Worm (Caenorhabditis elegans) whole organism, L4 larva: Measurements from ENCODE around the gene C29F9.5.
A peak's percentile ranks its signal among the peaks of the same experiment; 100 is the strongest.

Experiments used
- F10B5.3 ChIP-seq: sonication (generic microtip); optimal IDR thresholded peaks from 2 replicates; lab custom pipeline; 2016; ENCODE audit warnings: mild to moderate bottlenecking, missing genetic modification characterization, missing compliant biosample characterization
- F26F4.8 ChIP-seq: fragments of 200-800 bp; sonication (Bioruptor generic); conservative IDR thresholded peaks from 2 replicates; pipeline ENCODE4 v1.3.6; 2022; ENCODE audit warnings: missing genetic modification characterization, missing compliant biosample characterization
- F37D6.2 ChIP-seq: sonication (generic microtip); optimal IDR thresholded peaks from 2 replicates; lab custom pipeline; 2016; ENCODE audit warnings: mild to moderate bottlenecking, missing genetic modification characterization, missing compliant biosample characterization
- F44E2.7 ChIP-seq: fragments of 200-800 bp; sonication (Bioruptor generic); IDR thresholded peaks from 2 replicates; pipeline ENCODE4 v2.1.2; 2022; ENCODE audit warnings: missing genetic modification characterization, missing compliant biosample characterization
- F49E8.2 ChIP-seq: sonication (generic microtip); optimal IDR thresholded peaks from 2 replicates; lab custom pipeline; 2016; ENCODE audit warnings: missing compliant biosample characterization, mild to moderate bottlenecking, missing genetic modification characterization, borderline replicate concordance
- Y105C5A.15 ChIP-seq: fragments of 200-800 bp; sonication (Bioruptor generic); IDR thresholded peaks from 2 replicates; pipeline ENCODE4 v1.3.6; 2022; ENCODE audit warnings: missing genetic modification characterization, missing compliant biosample characterization
- ZK337.2 ChIP-seq: fragments of 200-800 bp; sonication (Bioruptor generic); IDR thresholded peaks from 2 replicates; pipeline ENCODE4 v1.3.6; 2022; ENCODE audit warnings: missing genetic modification reagents, missing genetic modification characterization, missing compliant biosample characterization
- aha-1 ChIP-seq: fragments of 150-350 bp; peaks from one replicate; lab custom pipeline; 2014; ENCODE audit warnings: missing biosample characterization, missing genetic modification characterization
- ama-1 ChIP-seq: fragments of 150-350 bp; optimal IDR thresholded peaks from 2 replicates; lab custom pipeline; 2014; ENCODE audit warnings: inconsistent platforms, mixed read lengths
- ceh-32 ChIP-seq: sonication (generic microtip); optimal IDR thresholded peaks from 2 replicates; lab custom pipeline; 2016; ENCODE audit warnings: mild to moderate bottlenecking, missing genetic modification characterization, missing compliant biosample characterization; ENCODE audit not compliant: poor library complexity
- ceh-62 ChIP-seq: sonication (generic microtip); optimal IDR thresholded peaks from 2 replicates; lab custom pipeline; 2017; ENCODE audit warnings: missing biosample characterization, missing genetic modification characterization
- ces-1 ChIP-seq: fragments of 150-350 bp; sonication (generic microtip); optimal IDR thresholded peaks from 4 replicates; lab custom pipeline; 2014; ENCODE audit warnings: missing biosample characterization, missing genetic modification reagents, missing genetic modification characterization
- daf-16 ChIP-seq, 3 experiments: sonication (generic microtip); optimal IDR thresholded peaks; 2 replicates each; lab custom pipeline; 2016 to 2017; ENCODE audit warnings: missing genetic modification characterization in 3 of 3, missing genetic modification reagents in 3 of 3, mild to moderate bottlenecking in 2 of 3, missing compliant biosample characterization in 2 of 3, missing biosample characterization in 1 of 3, moderate library complexity in 1 of 3
- dmd-6 ChIP-seq: fragments of 200-800 bp; sonication (Bioruptor generic); IDR thresholded peaks from 2 replicates; pipeline ENCODE4 v1.3.6; 2022; ENCODE audit warnings: missing genetic modification reagents, missing genetic modification characterization, missing compliant biosample characterization
- dmd-8 ChIP-seq: fragments of 200-800 bp; sonication (Bioruptor generic); IDR thresholded peaks from 2 replicates; pipeline ENCODE4 v1.3.6; 2022; ENCODE audit warnings: missing genetic modification characterization, missing compliant biosample characterization
- dpl-1 ChIP-seq: fragments of 150-350 bp; optimal IDR thresholded peaks from 2 replicates; lab custom pipeline; 2014; ENCODE audit warnings: missing biosample characterization, missing genetic modification reagents, missing genetic modification characterization
- egl-27 ChIP-seq: sonication (generic microtip); optimal IDR thresholded peaks from 3 replicates; lab custom pipeline; 2017; ENCODE audit warnings: missing biosample characterization, missing genetic modification reagents, missing genetic modification characterization
- egl-43 ChIP-seq: fragments of 200-800 bp; sonication (Bioruptor generic); IDR thresholded peaks from 2 replicates; pipeline ENCODE4 v1.3.6; 2022; ENCODE audit warnings: missing genetic modification reagents, missing genetic modification characterization, missing compliant biosample characterization
- fkh-10 ChIP-seq: fragments of 150-350 bp; optimal IDR thresholded peaks from 2 replicates; lab custom pipeline; 2014; ENCODE audit warnings: missing biosample characterization, missing genetic modification reagents, missing genetic modification characterization
- fos-1 ChIP-seq: fragments of 150-350 bp; optimal IDR thresholded peaks from 2 replicates; lab custom pipeline; 2014; ENCODE audit warnings: missing biosample characterization, missing genetic modification characterization
- gei-8 ChIP-seq: fragments of 200-800 bp; sonication (Bioruptor generic); optimal IDR thresholded peaks from 2 replicates; lab custom pipeline; 2018; ENCODE audit warnings: mild to moderate bottlenecking, missing genetic modification characterization, missing compliant biosample characterization
- hlh-30 ChIP-seq: sonication (generic microtip); optimal IDR thresholded peaks from 2 replicates; lab custom pipeline; 2017; ENCODE audit warnings: antibody characterized with exemption, mild to moderate bottlenecking, missing genetic modification characterization, missing compliant biosample characterization; ENCODE audit not compliant: insufficient read depth
- jun-1 ChIP-seq: fragments of 150-350 bp; optimal IDR thresholded peaks from 2 replicates; lab custom pipeline; 2014; ENCODE audit warnings: missing biosample characterization, missing genetic modification reagents, missing genetic modification characterization
- lim-7 ChIP-seq: fragments of 200-800 bp; sonication (Bioruptor generic); IDR thresholded peaks from 2 replicates; pipeline ENCODE4 v1.3.6; 2022; ENCODE audit warnings: missing genetic modification characterization, missing compliant biosample characterization
- lin-1 ChIP-seq: fragments of 200-800 bp; sonication (Bioruptor generic); IDR thresholded peaks from 2 replicates; pipeline ENCODE4 v1.3.6; 2022; ENCODE audit warnings: missing genetic modification reagents, missing genetic modification characterization, missing compliant biosample characterization
- lin-13 ChIP-seq: fragments of 150-350 bp; optimal IDR thresholded peaks from 2 replicates; lab custom pipeline; 2014; ENCODE audit warnings: missing biosample characterization, missing genetic modification reagents, missing genetic modification characterization
- lin-29 ChIP-seq: fragments of 200-800 bp; sonication (Bioruptor generic); IDR thresholded peaks from 2 replicates; pipeline ENCODE4 v1.3.6; 2022; ENCODE audit warnings: missing genetic modification reagents, missing genetic modification characterization, missing compliant biosample characterization
- lin-38 ChIP-seq: fragments of 200-800 bp; sonication (Bioruptor generic); IDR thresholded peaks from 2 replicates; pipeline ENCODE4 v1.3.6; 2022; ENCODE audit warnings: missing genetic modification reagents, missing genetic modification characterization, missing compliant biosample characterization
- lin-39 ChIP-seq: fragments of 150-350 bp; optimal IDR thresholded peaks from 2 replicates; lab custom pipeline; 2014; ENCODE audit warnings: missing biosample characterization, missing genetic modification reagents, missing genetic modification characterization
- lsy-2 ChIP-seq, 2 experiments: fragments of 150-350 bp in 1 of 2; sonication (generic microtip) in 1 of 2; optimal IDR thresholded peaks; 2 replicates each; lab custom pipeline; 2014 to 2017; ENCODE audit warnings: missing biosample characterization in 2 of 2, missing genetic modification characterization in 2 of 2
- mdt-29 ChIP-seq: fragments of 200-800 bp; sonication (Bioruptor generic); IDR thresholded peaks from 2 replicates; pipeline ENCODE4 v1.3.6; 2022; ENCODE audit warnings: missing genetic modification reagents, missing genetic modification characterization, missing compliant biosample characterization
- mep-1 ChIP-seq: fragments of 150-350 bp; sonication (generic microtip); optimal IDR thresholded peaks from 3 replicates; lab custom pipeline; 2014; ENCODE audit warnings: missing biosample characterization, missing genetic modification characterization
- mxl-2 ChIP-seq: fragments of 200-800 bp; sonication (Bioruptor generic); conservative IDR thresholded peaks from 2 replicates; pipeline ENCODE4 v1.3.6; 2022; ENCODE audit warnings: missing genetic modification reagents, missing genetic modification characterization, missing compliant biosample characterization
- mxl-3 ChIP-seq: fragments of 200-800 bp; sonication (Bioruptor generic); optimal IDR thresholded peaks from 2 replicates; lab custom pipeline; 2018; ENCODE audit warnings: mild to moderate bottlenecking, missing genetic modification characterization, missing compliant biosample characterization
- nhr-25 ChIP-seq: sonication (generic microtip); optimal IDR thresholded peaks from 2 replicates; lab custom pipeline; 2017; ENCODE audit warnings: missing genetic modification characterization, mild to moderate bottlenecking, missing compliant biosample characterization, antibody characterized with exemption, moderate library complexity, borderline replicate concordance; ENCODE audit not compliant: insufficient read depth
- nhr-28 ChIP-seq: fragments of 150-350 bp; optimal IDR thresholded peaks from 2 replicates; lab custom pipeline; 2014; ENCODE audit warnings: missing biosample characterization, missing genetic modification characterization
- nhr-48 ChIP-seq: sonication (generic microtip); optimal IDR thresholded peaks from 2 replicates; lab custom pipeline; 2016; ENCODE audit warnings: mild to moderate bottlenecking, missing genetic modification characterization, missing compliant biosample characterization
- nhr-6 ChIP-seq: fragments of 150-350 bp; optimal IDR thresholded peaks from 2 replicates; lab custom pipeline; 2014; ENCODE audit warnings: missing biosample characterization, missing genetic modification characterization
- nhr-77 ChIP-seq: fragments of 150-350 bp; optimal IDR thresholded peaks from 2 replicates; lab custom pipeline; 2014; ENCODE audit warnings: missing biosample characterization, missing genetic modification characterization
- pha-4 ChIP-seq, 2 experiments: fragments of 150-350 bp in 1 of 2; fragments of 200-800 bp in 1 of 2; sonication (Bioruptor generic) in 1 of 2; IDR thresholded peaks in 1 of 2; optimal IDR thresholded peaks in 1 of 2; 2 replicates each; pipeline versions ENCODE4 v1.3.6 to Lab custom; 2014 to 2022; ENCODE audit warnings: missing genetic modification characterization in 2 of 2, missing genetic modification reagents in 2 of 2, missing biosample characterization in 1 of 2, missing compliant biosample characterization in 1 of 2
- php-3 ChIP-seq: fragments of 200-800 bp; sonication (Bioruptor generic); IDR thresholded peaks from 2 replicates; pipeline ENCODE4 v1.3.6; 2022; ENCODE audit warnings: missing genetic modification reagents, missing genetic modification characterization, missing compliant biosample characterization
- pqm-1 ChIP-seq: sonication (generic microtip); optimal IDR thresholded peaks from 2 replicates; lab custom pipeline; 2017; ENCODE audit warnings: missing biosample characterization, missing genetic modification characterization
- rbr-2 ChIP-seq: sonication (generic microtip); optimal IDR thresholded peaks from 2 replicates; lab custom pipeline; 2016; ENCODE audit warnings: missing genotype, missing genetic modification characterization, missing compliant biosample characterization
- skn-1 ChIP-seq: fragments of 150-350 bp; optimal IDR thresholded peaks from 2 replicates; lab custom pipeline; 2014; ENCODE audit warnings: missing biosample characterization, missing genetic modification characterization
- spr-1 ChIP-seq: sonication (generic microtip); optimal IDR thresholded peaks from 2 replicates; lab custom pipeline; 2016; ENCODE audit warnings: mild to moderate bottlenecking, missing genetic modification characterization, missing compliant biosample characterization
- tag-97 ChIP-seq: fragments of 200-800 bp; sonication (Bioruptor generic); IDR thresholded peaks from 2 replicates; pipeline ENCODE4 v1.3.6; 2022; ENCODE audit warnings: missing genetic modification characterization, missing compliant biosample characterization
- unc-130 ChIP-seq: sonication (generic microtip); optimal IDR thresholded peaks from 2 replicates; lab custom pipeline; 2016; ENCODE audit warnings: missing genetic modification reagents, missing genetic modification characterization, missing compliant biosample characterization
- unc-39 ChIP-seq: sonication (generic microtip); optimal IDR thresholded peaks from 2 replicates; lab custom pipeline; 2017; ENCODE audit warnings: missing biosample characterization, missing genetic modification characterization
- zfp-2 ChIP-seq: sonication (generic microtip); optimal IDR thresholded peaks from 2 replicates; lab custom pipeline; 2016; ENCODE audit warnings: mild to moderate bottlenecking, missing genetic modification characterization, missing compliant biosample characterization
- zfp-3 ChIP-seq: fragments of 200-800 bp; sonication (Bioruptor generic); conservative IDR thresholded peaks from 2 replicates; pipeline ENCODE4 v1.3.6; 2022; ENCODE audit warnings: missing genetic modification reagents, missing genetic modification characterization, missing compliant biosample characterization
- zip-11 ChIP-seq: fragments of 200-800 bp; sonication (Bioruptor generic); IDR thresholded peaks from 2 replicates; pipeline ENCODE4 v1.3.6; 2022; ENCODE audit warnings: missing genetic modification characterization, missing compliant biosample characterization

The C29F9.5 gene

ce11 chrIII:89155-89554 is 28.2 kb upstream of the C29F9.5 start (continued):
- no peak for TF ChIP-seq aha-1
- TF ChIP-seq lim-7 (GFP tag; lab: Robert Waterston, UW): peak; percentile 81
- peak; percentile 40 for TF ChIP-seq dmd-6 (GFP tag; lab: Robert Waterston, UW)
- peak; percentile 82; the same call in 1 of the 2 replicates for TF ChIP-seq F44E2.7 (GFP tag; lab: Robert Waterston, UW)
- TF ChIP-seq zip-11: no peak
- no peak for TF ChIP-seq pqm-1 (tag; lab: Kevin White, UChicago)
- no peak for TF ChIP-seq ces-1 (GFP tag; lab: Kevin White, UChicago)
- TF ChIP-seq nhr-28: no peak
- TF ChIP-seq mxl-2 (GFP tag; lab: Robert Waterston, UW): no peak
- TF ChIP-seq hlh-30 (tag; lab: Kevin White, UChicago): peak; percentile 60
- TF ChIP-seq skn-1 (tag; lab: Kevin White, UChicago): no peak
- TF ChIP-seq pha-4 (GFP tag; IDR thresholded peaks at IDR 0.05; lab: Robert Waterston, UW): peak; percentile 87
- no peak for TF ChIP-seq pha-4 (tag; optimal IDR thresholded peaks at IDR 0.05; lab: Kevin White, UChicago)
- no peak for TF ChIP-seq zfp-2
- peak; percentile 79 for TF ChIP-seq lin-38 (GFP tag; lab: Robert Waterston, UW)
- no peak for TF ChIP-seq egl-27 (tag; lab: Kevin White, UChicago)
- no peak for TF ChIP-seq nhr-48
- TF ChIP-seq F26F4.8 (GFP tag; lab: Robert Waterston, UW): peak; percentile 66; the same call in 1 of the 2 replicates
- peak; percentile 80 for TF ChIP-seq dmd-8 (GFP tag; lab: Robert Waterston, UW)
- TF ChIP-seq nhr-25 (tag; lab: Kevin White, UChicago): no peak
- peak in 1 of 2 experiments; percentile 75 for TF ChIP-seq daf-16 (GFP tag; optimal IDR thresholded peaks at IDR 0.05; lab: Kevin White, UChicago)
- TF ChIP-seq daf-16 (tag; optimal IDR thresholded peaks at IDR 0.05; lab: Kevin White, UChicago): peak; percentile 41
- TF ChIP-seq lin-1 (GFP tag; lab: Robert Waterston, UW): peak; percentile 47; the same call in 1 of the 2 replicates
- no peak for TF ChIP-seq nhr-6 (tag; lab: Kevin White, UChicago)
- TF ChIP-seq mxl-3 (GFP tag; lab: Kevin White, UChicago): no peak
- no peak for TF ChIP-seq ceh-62 (tag; lab: Kevin White, UChicago)
- no peak for TF ChIP-seq unc-39 (tag; lab: Kevin White, UChicago)
- TF ChIP-seq mep-1: peak; percentile 69
- no peak for TF ChIP-seq ZK337.2 (GFP tag; lab: Robert Waterston, UW)
- TF ChIP-seq dpl-1: peak; percentile 30
- TF ChIP-seq F49E8.2 (tag; lab: Kevin White, UChicago): peak; percentile 88
- TF ChIP-seq rbr-2: peak; percentile 12
- no peak for TF ChIP-seq lin-39
- peak; percentile 79; the same call in 1 of the 2 replicates for TF ChIP-seq egl-43 (GFP tag; lab: Robert Waterston, UW)
- no peak for TF ChIP-seq nhr-77
- TF ChIP-seq mdt-29: no peak
- no peak for TF ChIP-seq F10B5.3 (tag; lab: Kevin White, UChicago)
- no peak for TF ChIP-seq tag-97
- peak; percentile 26 for TF ChIP-seq spr-1 (tag; lab: Kevin White, UChicago)
- peak; percentile 46; the same call in 1 of the 2 replicates for TF ChIP-seq php-3 (GFP tag; lab: Robert Waterston, UW)
- TF ChIP-seq fkh-10 (GFP tag; lab: Kevin White, UChicago): no peak
- TF ChIP-seq unc-130 (GFP tag; lab: Kevin White, UChicago): peak; percentile 61
- TF ChIP-seq gei-8: peak; percentile 56
- TF ChIP-seq fos-1 (tag; lab: Kevin White, UChicago): no peak
- TF ChIP-seq ama-1: peak; percentile 89
- peak; percentile 51; the same call in 1 of the 2 replicates for TF ChIP-seq zfp-3
- peak in 1 of 2 experiments; percentile 68 for TF ChIP-seq lsy-2 (tag; optimal IDR thresholded peaks at IDR 0.05; lab: Kevin White, UChicago)
- no peak for TF ChIP-seq jun-1 (tag; lab: Kevin White, UChicago)
- no peak for TF ChIP-seq lin-29 (GFP tag; lab: Robert Waterston, UW)
- TF ChIP-seq ceh-32 (tag; lab: Kevin White, UChicago): no peak
- peak; percentile 55 for TF ChIP-seq lin-13
- TF ChIP-seq F37D6.2: no peak
- peak; percentile 78; the same call in 1 of the 2 replicates for TF ChIP-seq Y105C5A.15 (GFP tag; lab: Robert Waterston, UW)
